Fruit fly (Drosophila melanogaster) Kc167 (cell line): ENCODE results near the gene CG4186.

Source experiments
- psq ChIP-seq: fragments of >200 bp; optimal IDR thresholded peaks from 2 replicates; lab custom pipeline; 2017; ENCODE audit warnings: missing external identifiers
- ttk ChIP-seq: sonication (Bioruptor generic); optimal IDR thresholded peaks from 2 replicates; lab custom pipeline; 2017; ENCODE audit warnings: missing external identifiers

dm6 chr3L:20732492-20732891, 36.9 kb upstream of the CG4186 start:
- TF ChIP-seq psq (no peak), ttk (lab: Kevin White, UChicago) (no peak)
